Worm (Caenorhabditis elegans): Measurements from ENCODE around the gene ugt-41.

The ugt-41 gene

DNA sequence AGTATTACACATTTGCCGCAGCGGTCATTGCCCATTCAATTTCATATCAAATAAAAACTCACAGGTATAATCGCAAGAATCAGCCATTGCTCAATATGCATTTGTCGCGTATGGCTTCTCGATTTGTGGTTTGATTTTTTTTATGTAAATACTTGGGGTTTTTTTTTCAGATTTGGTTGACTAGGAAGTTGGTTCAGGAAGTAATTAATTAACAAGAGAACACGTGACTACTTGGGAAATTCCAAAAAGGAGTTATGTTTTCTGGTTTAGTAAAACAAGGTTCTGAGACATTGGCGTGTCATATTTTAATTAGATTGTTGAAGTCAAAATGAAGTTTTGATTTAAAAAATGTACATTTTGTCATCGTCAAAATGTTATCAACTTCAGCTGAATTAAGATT, 32.4 kb downstream of the ugt-41 start, which contains the start of gene srx-36:
srx-36 (minus strand) TSS at position 101 of the 400 bp plus-strand sequence.
- TF ChIP-seq attf-6 (GFP tag; IDR thresholded peaks at IDR 0.05) (no peak), let-607 (tag; optimal IDR thresholded peaks at IDR 0.05) (no peak), ekl-4 (GFP tag; IDR thresholded peaks at IDR 0.05) (no peak), hmg-1.2 (GFP tag; IDR thresholded peaks at IDR 0.05) (no peak)

DNA sequence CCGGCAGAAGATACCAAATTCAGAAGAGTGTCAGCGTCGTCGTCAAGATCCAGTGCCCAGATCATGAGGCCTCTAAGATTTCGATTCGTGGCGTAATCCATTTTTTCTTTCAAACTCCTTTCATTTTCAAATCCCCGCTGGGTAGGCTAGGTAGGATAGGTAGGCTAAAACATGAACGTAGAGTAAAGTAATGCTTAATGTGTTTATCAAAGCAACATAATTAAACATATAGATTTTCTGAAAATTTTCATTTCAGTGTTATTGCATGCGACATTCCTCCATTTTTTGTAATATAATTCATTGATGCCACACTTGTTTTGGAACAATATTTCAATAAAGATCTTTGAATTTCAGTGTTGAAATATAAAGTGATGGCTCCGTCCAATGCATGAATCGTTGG, 33.9 kb downstream of the ugt-41 start, which contains the start of gene T01C4.8:
T01C4.8 (minus strand) TSS at position 101 of the 400 bp plus-strand sequence.
- TF ChIP-seq dpff-1 (tag; optimal IDR thresholded peaks at IDR 0.05) (no peak), fkh-3 (tag; optimal IDR thresholded peaks at IDR 0.05) (no peak), ztf-28 (GFP tag; IDR thresholded peaks at IDR 0.05) (no peak), madf-3 (GFP tag; IDR thresholded peaks at IDR 0.05) (no peak), zfh-2 (GFP tag; conservative IDR thresholded peaks at IDR 0.05) (no peak), F23B12.7 (tag; optimal IDR thresholded peaks at IDR 0.05; ENCODE audit: insufficient read depth) (no peak), ztf-6 (GFP tag; IDR thresholded peaks at IDR 0.05) (no peak), Y79H2A.3 (GFP tag; conservative IDR thresholded peaks at IDR 0.05) (no peak), lir-1 (GFP tag; conservative IDR thresholded peaks at IDR 0.05) (no peak), lin-54 (GFP tag; optimal IDR thresholded peaks at IDR 0.05) (no peak)

DNA sequence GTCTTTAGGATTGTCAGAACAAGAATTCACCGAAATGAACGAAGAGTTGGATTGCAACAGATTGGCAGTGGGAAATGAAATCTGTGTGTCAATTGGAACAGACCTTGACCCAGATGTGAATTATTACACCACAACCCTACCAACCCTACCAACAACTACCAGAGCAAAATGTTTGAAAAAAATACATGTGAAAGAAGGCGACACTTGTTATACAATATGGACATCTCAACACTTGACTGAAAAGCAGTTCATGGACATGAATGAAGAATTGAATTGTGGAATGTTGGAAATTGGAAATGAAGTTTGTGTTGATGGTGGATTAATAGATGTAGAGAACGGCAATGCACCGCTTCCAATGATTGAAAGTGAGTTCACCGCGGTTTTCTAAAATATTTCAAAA, 39.4 kb downstream of the ugt-41 start:
- TF ChIP-seq hrde-1 (tag; optimal IDR thresholded peaks at IDR 0.05; ENCODE audit: borderline replicate concordance): no peak
- TF ChIP-seq fkh-3 (tag; optimal IDR thresholded peaks at IDR 0.05): no peak
- no peak for TF ChIP-seq nhr-27 (tag; optimal IDR thresholded peaks at IDR 0.05)

DNA sequence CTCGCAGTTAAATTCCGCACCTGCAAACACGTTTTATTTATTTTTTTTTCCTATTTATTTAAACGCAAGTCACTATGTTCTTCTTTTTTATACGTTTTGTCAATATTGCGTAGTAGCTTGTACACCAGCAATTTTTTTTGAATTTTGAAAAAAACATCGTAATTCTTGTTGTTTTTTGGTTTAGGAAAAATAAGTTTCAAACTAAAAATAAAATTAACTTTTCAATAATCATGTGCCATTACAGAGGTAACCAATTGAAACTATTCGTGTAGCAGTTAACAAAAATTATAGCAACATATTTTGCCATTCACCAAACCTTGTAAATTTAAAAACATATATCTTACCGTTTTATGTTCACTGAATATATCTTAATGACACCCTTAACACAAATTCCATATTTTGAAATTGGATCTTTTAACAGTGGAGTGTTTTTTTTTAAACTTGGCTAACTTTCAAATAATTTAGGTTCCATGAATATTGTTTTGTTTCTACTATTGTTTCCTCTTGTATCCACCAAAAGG, 40.1 kb downstream of the ugt-41 start, which contains the start of gene lmd-5:
lmd-5 (plus strand) TSS at position 471 of the 521 bp plus-strand sequence.
- no peak for TF ChIP-seq hmg-1.2 (GFP tag; IDR thresholded peaks at IDR 0.05)
- TF ChIP-seq Y79H2A.3 (GFP tag; conservative IDR thresholded peaks at IDR 0.05): no peak
- no peak for TF ChIP-seq snpc-1.3 (tag; optimal IDR thresholded peaks at IDR 0.05; ENCODE audit: insufficient read depth)
- no peak for TF ChIP-seq tbp1 (GFP tag; optimal IDR thresholded peaks at IDR 0.05)
- no peak for TF ChIP-seq athp-1 (tag; optimal IDR thresholded peaks at IDR 0.05)
- TF ChIP-seq zim-3 (tag; optimal IDR thresholded peaks at IDR 0.05): no peak
- no peak for TF ChIP-seq attf-5 (GFP tag; optimal IDR thresholded peaks at IDR 0.05)
- no peak for TF ChIP-seq madf-10 (tag; optimal IDR thresholded peaks at IDR 0.05)
- TF ChIP-seq ztf-18 (tag; optimal IDR thresholded peaks at IDR 0.05): no peak
- no peak for TF ChIP-seq lin-26 (GFP tag; IDR thresholded peaks at IDR 0.05)
- TF ChIP-seq Y56A3A.18 (GFP tag; IDR thresholded peaks at IDR 0.05): no peak
- no peak for TF ChIP-seq lsy-27 (tag; optimal IDR thresholded peaks at IDR 0.05; ENCODE audit: borderline replicate concordance, insufficient read depth)
- TF ChIP-seq ztf-26 (tag; optimal IDR thresholded peaks at IDR 0.05): no peak
- TF ChIP-seq rec-8 (tag; optimal IDR thresholded peaks at IDR 0.05): no peak
- no peak for TF ChIP-seq snpc-1.1 (tag; optimal IDR thresholded peaks at IDR 0.05; ENCODE audit: insufficient read depth)
- no peak for TF ChIP-seq nhr-80 (tag; optimal IDR thresholded peaks at IDR 0.05)
- TF ChIP-seq nfyb-1 (GFP tag; IDR thresholded peaks at IDR 0.05): no peak
- no peak for TF ChIP-seq nhr-90 (tag; optimal IDR thresholded peaks at IDR 0.05)
- no peak for TF ChIP-seq atf-7 (tag; optimal IDR thresholded peaks at IDR 0.05)
- no peak for TF ChIP-seq madf-3 (GFP tag; IDR thresholded peaks at IDR 0.05)
